Fruit fly (Drosophila melanogaster) whole organism, embryonic: ENCODE results near the gene CG13012.
A peak's percentile ranks its signal among the peaks of the same experiment; 100 is the strongest.

Experiments used
- Atf-2 ChIP-seq: fragments of 200-800 bp; sonication (Bioruptor generic); optimal IDR thresholded peaks from 2 replicates; lab custom pipeline; 2016; ENCODE audit warnings: missing biosample characterization, missing genetic modification characterization
- B-H2 ChIP-seq: fragments of 200-800 bp; sonication (Bioruptor generic); optimal IDR thresholded peaks from 2 replicates; lab custom pipeline; 2018; ENCODE audit warnings: missing biosample characterization, mild to moderate bottlenecking, missing genetic modification characterization
- BtbVII ChIP-seq: fragments of 200-800 bp; sonication (Bioruptor generic); optimal IDR thresholded peaks from 3 replicates; lab custom pipeline; 2017; ENCODE audit warnings: missing biosample characterization, mild to moderate bottlenecking, missing genetic modification characterization
- CG10366 ChIP-seq: fragments of 200-800 bp; sonication (Bioruptor generic); IDR thresholded peaks from 2 replicates; pipeline ENCODE4 v1.3.6; 2022; ENCODE audit warnings: missing biosample characterization, missing genetic modification characterization
- CG13775 ChIP-seq: fragments of 200-800 bp; sonication (Bioruptor generic); optimal IDR thresholded peaks from 3 replicates; lab custom pipeline; 2017; ENCODE audit warnings: missing biosample characterization, mild to moderate bottlenecking, missing genetic modification characterization
- CG14710 ChIP-seq: fragments of 200-800 bp; sonication (Bioruptor generic); optimal IDR thresholded peaks from 3 replicates; lab custom pipeline; 2019; ENCODE audit warnings: missing biosample characterization, mild to moderate bottlenecking, missing genetic modification characterization, moderate library complexity
- CG14860 ChIP-seq: fragments of 200-800 bp; sonication (Bioruptor generic); IDR thresholded peaks from 3 replicates; pipeline ENCODE4 v1.3.6; 2022; ENCODE audit warnings: missing biosample characterization, missing genetic modification characterization; ENCODE audit not compliant: partially characterized antibody
- CG1529 ChIP-seq: fragments of 200-800 bp; sonication (Bioruptor generic); optimal IDR thresholded peaks from 3 replicates; lab custom pipeline; 2018; ENCODE audit warnings: missing biosample characterization, missing genetic modification characterization
- CG15514 ChIP-seq: fragments of 200-800 bp; sonication (Bioruptor generic); optimal IDR thresholded peaks from 3 replicates; lab custom pipeline; 2017; ENCODE audit warnings: missing biosample characterization, missing genetic modification characterization, mild to moderate bottlenecking, moderate library complexity, missing genetic modification reagents
- CG15696 ChIP-seq: fragments of 200-800 bp; sonication (Bioruptor generic); optimal IDR thresholded peaks from 2 replicates; lab custom pipeline; 2019; ENCODE audit warnings: missing biosample characterization, mild to moderate bottlenecking, missing genetic modification characterization, moderate library complexity
- CG17186 ChIP-seq: fragments of 200-800 bp; sonication (Bioruptor generic); optimal IDR thresholded peaks from 3 replicates; lab custom pipeline; 2017; ENCODE audit warnings: missing biosample characterization, missing genetic modification reagents, missing genetic modification characterization
- CG17912 ChIP-seq: fragments of 200-800 bp; sonication (Bioruptor generic); optimal IDR thresholded peaks from 2 replicates; lab custom pipeline; 2018; ENCODE audit warnings: missing biosample characterization, mild to moderate bottlenecking, missing genetic modification characterization
- CG2120 ChIP-seq: fragments of 200-800 bp; sonication (Bioruptor generic); optimal IDR thresholded peaks from 3 replicates; lab custom pipeline; 2016; ENCODE audit warnings: missing biosample characterization, missing genetic modification characterization
- CG2199 ChIP-seq: fragments of 200-800 bp; sonication (Bioruptor generic); IDR thresholded peaks from 3 replicates; pipeline ENCODE4 v1.3.6; 2022; ENCODE audit warnings: missing biosample characterization, missing genetic modification characterization
- CG4730 ChIP-seq: fragments of 200-800 bp; sonication (Bioruptor generic); IDR thresholded peaks from 2 replicates; pipeline ENCODE4 v1.3.6; 2022; ENCODE audit warnings: missing biosample characterization, missing genetic modification characterization
- CG6254 ChIP-seq: fragments of 200-800 bp; sonication (Bioruptor generic); optimal IDR thresholded peaks from 3 replicates; lab custom pipeline; 2017; ENCODE audit warnings: mild to moderate bottlenecking, missing biosample characterization, missing genetic modification reagents, missing genetic modification characterization
- CG8089 ChIP-seq: fragments of 200-800 bp; sonication (Bioruptor generic); optimal IDR thresholded peaks from 3 replicates; lab custom pipeline; 2016; ENCODE audit warnings: missing biosample characterization, missing genetic modification characterization
- CG8478 ChIP-seq: fragments of >200 bp; optimal IDR thresholded peaks from 2 replicates; lab custom pipeline; 2018
- Chrac-16 ChIP-seq: fragments of 200-800 bp; sonication (Bioruptor generic); optimal IDR thresholded peaks from 3 replicates; lab custom pipeline; 2016; ENCODE audit warnings: missing biosample characterization, missing genetic modification characterization
- Dll ChIP-seq: fragments of 200-800 bp; sonication (Bioruptor generic); IDR thresholded peaks from 4 replicates; pipeline ENCODE4 v1.3.6; 2022; ENCODE audit warnings: missing biosample characterization, missing genetic modification characterization; ENCODE audit not compliant: partially characterized antibody
- Eip74EF ChIP-seq, 2 experiments: fragments of 200-800 bp in 1 of 2; fragments of >200 bp in 1 of 2; sonication (Bioruptor generic) in 1 of 2; optimal IDR thresholded peaks; 2 replicates each; lab custom pipeline; 2017 to 2019; ENCODE audit warnings: missing biosample characterization in 2 of 2, missing genetic modification characterization in 2 of 2, mild to moderate bottlenecking in 1 of 2, moderate library complexity in 1 of 2
- Ets65A ChIP-seq: fragments of 200-800 bp; sonication (Bioruptor generic); peaks from one replicate; lab custom pipeline; 2016; ENCODE audit warnings: missing biosample characterization, missing genetic modification characterization
- MESR4 ChIP-seq: fragments of 200-800 bp; sonication (Bioruptor generic); optimal IDR thresholded peaks from 2 replicates; lab custom pipeline; 2018; ENCODE audit warnings: missing biosample characterization, mild to moderate bottlenecking, missing genetic modification characterization, moderate library complexity
- Meics ChIP-seq: fragments of 200-800 bp; sonication (Bioruptor generic); optimal IDR thresholded peaks from 2 replicates; lab custom pipeline; 2017; ENCODE audit warnings: missing biosample characterization, mild to moderate bottlenecking, missing genetic modification characterization
- NC2α ChIP-seq: fragments of 200-800 bp; sonication (Bioruptor generic); optimal IDR thresholded peaks from 2 replicates; lab custom pipeline; 2016; ENCODE audit warnings: missing biosample characterization, missing genetic modification characterization
- Oli ChIP-seq: fragments of 200-800 bp; sonication (Bioruptor generic); optimal IDR thresholded peaks from 2 replicates; lab custom pipeline; 2018; ENCODE audit warnings: missing biosample characterization, mild to moderate bottlenecking, missing genetic modification characterization, moderate library complexity
- Sry-δ ChIP-seq: fragments of 200-800 bp; sonication (Bioruptor generic); optimal IDR thresholded peaks from 2 replicates; lab custom pipeline; 2016; ENCODE audit warnings: missing biosample characterization, missing genetic modification characterization
- ase ChIP-seq: fragments of 200-800 bp; sonication (Bioruptor generic); IDR thresholded peaks from 3 replicates; pipeline ENCODE4 v1.3.6; 2022; ENCODE audit warnings: missing biosample characterization, missing genetic modification characterization
- ato ChIP-seq: fragments of 200-800 bp; sonication (Bioruptor generic); IDR thresholded peaks from 2 replicates; pipeline ENCODE4 v1.3.6; 2022; ENCODE audit warnings: missing biosample characterization, missing genetic modification characterization; ENCODE audit not compliant: partially characterized antibody
- cad ChIP-seq: fragments of >200 bp; optimal IDR thresholded peaks from 2 replicates; lab custom pipeline; 2017; ENCODE audit warnings: missing biosample characterization, missing genetic modification characterization
- caup ChIP-seq: fragments of 200-800 bp; sonication (Bioruptor generic); optimal IDR thresholded peaks from 3 replicates; lab custom pipeline; 2017; ENCODE audit warnings: missing biosample characterization, mild to moderate bottlenecking, missing genetic modification characterization, moderate library complexity; ENCODE audit not compliant: severe bottlenecking
- cg ChIP-seq: fragments of 200-800 bp; sonication (Bioruptor generic); optimal IDR thresholded peaks from 3 replicates; lab custom pipeline; 2019; ENCODE audit warnings: missing biosample characterization, mild to moderate bottlenecking, missing genetic modification characterization, moderate library complexity
- crol ChIP-seq: fragments of 200-800 bp; sonication (Bioruptor generic); IDR thresholded peaks from 2 replicates; pipeline ENCODE4 v1.3.6; 2022; ENCODE audit warnings: missing biosample characterization, missing genetic modification characterization
- da ChIP-seq: fragments of 200-800 bp; sonication (Bioruptor generic); optimal IDR thresholded peaks from 2 replicates; lab custom pipeline; 2016; ENCODE audit warnings: missing biosample characterization, missing genetic modification characterization
- dmrt99B ChIP-seq: fragments of 200-800 bp; sonication (Bioruptor generic); optimal IDR thresholded peaks from 2 replicates; lab custom pipeline; 2018; ENCODE audit warnings: missing biosample characterization, mild to moderate bottlenecking, missing genetic modification characterization, moderate library complexity
- dysf ChIP-seq: fragments of 200-800 bp; sonication (Bioruptor generic); IDR thresholded peaks from 3 replicates; pipeline ENCODE4 v1.3.6; 2022; ENCODE audit warnings: missing biosample characterization, missing genetic modification characterization
- ems ChIP-seq: fragments of 200-800 bp; sonication (Bioruptor generic); optimal IDR thresholded peaks from 3 replicates; lab custom pipeline; 2016; ENCODE audit warnings: missing biosample characterization, missing genetic modification characterization
- kni ChIP-seq: fragments of 200-800 bp; sonication (Bioruptor generic); optimal IDR thresholded peaks from 3 replicates; lab custom pipeline; 2017; ENCODE audit warnings: mild to moderate bottlenecking, missing biosample characterization, missing genetic modification reagents, missing genetic modification characterization
- lola ChIP-seq, 3 experiments: fragments of >200 bp in 2 of 3; fragments of 200-800 bp in 1 of 3; sonication (Bioruptor generic) in 1 of 3; optimal IDR thresholded peaks; 2 replicates each; lab custom pipeline; 2017 to 2019; ENCODE audit warnings: missing biosample characterization in 3 of 3, missing genetic modification characterization in 3 of 3, mild to moderate bottlenecking in 1 of 3, moderate library complexity in 1 of 3
- nmo ChIP-seq: fragments of 200-800 bp; sonication (Bioruptor generic); optimal IDR thresholded peaks from 2 replicates; lab custom pipeline; 2018; ENCODE audit warnings: missing biosample characterization, mild to moderate bottlenecking, missing genetic modification characterization, moderate library complexity
- onecut ChIP-seq: fragments of 200-800 bp; sonication (Bioruptor generic); IDR thresholded peaks from 2 replicates; pipeline ENCODE4 v1.3.6; 2022; ENCODE audit warnings: missing biosample characterization, missing genetic modification characterization
- otp ChIP-seq: fragments of 200-800 bp; sonication (Bioruptor generic); IDR thresholded peaks from 3 replicates; pipeline ENCODE4, ENCODE4 v1.3.6; 2022; ENCODE audit warnings: missing biosample characterization, missing genetic modification characterization
- prd ChIP-seq, 3 experiments: fragments of >200 bp in 2 of 3; fragments of 200-800 bp in 1 of 3; sonication (Bioruptor generic) in 1 of 3; optimal IDR thresholded peaks in 2 of 3; IDR thresholded peaks in 1 of 3; 2 replicates in 2 of 3; 3 replicates in 1 of 3; pipeline versions ENCODE4 v1.3.6 to Lab custom; 2017 to 2022; ENCODE audit warnings: missing biosample characterization in 1 of 3, missing genetic modification characterization in 1 of 3
- schlank ChIP-seq: fragments of 200-800 bp; sonication (Bioruptor generic); optimal IDR thresholded peaks from 2 replicates; lab custom pipeline; 2018; ENCODE audit warnings: missing biosample characterization, mild to moderate bottlenecking, missing genetic modification characterization
- sima ChIP-seq: fragments of 200-800 bp; sonication (Bioruptor generic); optimal IDR thresholded peaks from 2 replicates; lab custom pipeline; 2016; ENCODE audit warnings: missing biosample characterization, missing genetic modification characterization
- tap ChIP-seq: fragments of 200-800 bp; optimal IDR thresholded peaks from 3 replicates; lab custom pipeline; 2019; ENCODE audit warnings: missing biosample characterization, mild to moderate bottlenecking, missing genetic modification characterization, moderate library complexity
- vfl ChIP-seq: fragments of 200-800 bp; sonication (Bioruptor generic); optimal IDR thresholded peaks from 2 replicates; lab custom pipeline; 2016; ENCODE audit warnings: missing biosample characterization, missing genetic modification characterization

Gene CG13012

DNA sequence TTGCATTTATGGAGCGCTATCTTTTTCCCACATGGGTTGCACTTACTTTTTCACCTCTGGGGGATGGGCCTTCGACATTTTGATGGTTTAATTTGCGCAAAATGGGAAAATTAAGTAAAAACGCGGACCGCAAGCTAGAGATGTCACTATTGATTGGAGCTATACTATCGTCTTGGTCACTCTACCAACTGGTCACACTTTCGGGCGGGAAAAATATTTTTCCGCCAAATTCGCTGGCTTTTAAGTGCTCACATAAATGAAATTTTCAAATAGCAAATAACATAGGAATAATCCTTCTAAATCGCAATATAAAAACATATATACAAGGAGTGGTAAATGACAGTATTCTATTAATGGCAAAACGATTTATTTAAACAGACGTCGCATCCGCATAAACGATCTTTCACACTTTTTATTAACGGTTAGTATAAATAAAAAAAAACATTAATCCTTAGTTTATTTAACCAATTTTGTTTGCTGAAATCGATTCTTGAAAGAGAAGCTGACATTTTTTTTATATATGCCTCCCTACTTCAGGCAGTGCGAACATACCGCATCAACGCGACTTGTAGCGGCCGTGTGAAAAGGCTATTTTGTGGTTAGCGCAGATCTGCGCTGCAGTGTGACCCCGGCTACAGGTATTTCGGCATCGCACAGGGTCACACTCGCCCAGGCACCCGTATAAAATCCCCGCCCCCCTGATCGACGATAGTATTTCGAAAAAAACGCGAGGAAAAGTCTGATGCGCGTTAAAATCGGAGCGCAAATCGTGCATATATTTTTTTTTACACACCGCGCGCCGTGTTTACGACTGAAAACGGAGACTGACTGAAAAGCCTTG is 36.1 kb downstream of the CG13012 start, which contains the start of the genes SNRPG and mthl1 (continued):
- peak; percentile 46; the same call in 1 of the 2 replicates for TF ChIP-seq ato (GFP tag; lab: Robert Waterston, UW)
- TF ChIP-seq CG14710, result peak; percentile 100
- peak; percentile 94 for TF ChIP-seq CG17186 (GFP tag; lab: Kevin White, UChicago)
- TF ChIP-seq otp (GFP tag; lab: Robert Waterston, UW), result peak; percentile 88
- peak; percentile 34 for TF ChIP-seq CG8089 (GFP tag; lab: Kevin White, UChicago)
- peak; percentile 72; the same call in 1 of the 3 replicates for TF ChIP-seq CG2199 (GFP tag; lab: Robert Waterston, UW)
- peak; percentile 59 for TF ChIP-seq B-H2 (GFP tag; lab: Kevin White, UChicago)
- TF ChIP-seq da (GFP tag; lab: Kevin White, UChicago), result peak; percentile 43
- peak; percentile 68 for TF ChIP-seq caup (GFP tag; lab: Kevin White, UChicago)
- TF ChIP-seq cg, result no peak
- peak; percentile 81 for TF ChIP-seq CG13775 (GFP tag; lab: Kevin White, UChicago)
- peak; percentile 74 for TF ChIP-seq dmrt99B (tag; lab: Kevin White, UChicago)
- TF ChIP-seq prd (optimal IDR thresholded peaks at IDR 0.05; lab: Kevin White, UChicago), result no peak
- peak; percentile 97 for TF ChIP-seq prd (GFP tag; IDR thresholded peaks at IDR 0.05; lab: Robert Waterston, UW)
- peak; percentile 90 for TF ChIP-seq CG4730 (GFP tag; lab: Robert Waterston, UW)
- TF ChIP-seq Atf-2, result peak; percentile 77
- peak; percentile 57 for TF ChIP-seq nmo (GFP tag; lab: Kevin White, UChicago)
- TF ChIP-seq MESR4, result peak; percentile 34
- no peak for TF ChIP-seq CG6254 (GFP tag; lab: Kevin White, UChicago)
- no peak for TF ChIP-seq kni (GFP tag; lab: Kevin White, UChicago)
- TF ChIP-seq CG15696 (tag; lab: Kevin White, UChicago), result peak; percentile 49
- TF ChIP-seq CG1529 (GFP tag; lab: Kevin White, UChicago), result peak; percentile 21
- TF ChIP-seq CG14860 (GFP tag; lab: Robert Waterston, UW), result peak; percentile 47; the same call in 1 of the 3 replicates
- peak; percentile 71 for TF ChIP-seq CG15514
- TF ChIP-seq cad (GFP tag; lab: Kevin White, UChicago), result no peak
- TF ChIP-seq crol (GFP tag; lab: Robert Waterston, UW), result peak; percentile 75
- no peak for TF ChIP-seq CG8478 (lab: Kevin White, UChicago)
- peak in 1 of 2 experiments; percentile 45 for TF ChIP-seq Eip74EF (GFP tag; optimal IDR thresholded peaks at IDR 0.05; lab: Kevin White, UChicago)
- peak; percentile 49 for TF ChIP-seq CG10366
- peak; percentile 72 for TF ChIP-seq Oli
- TF ChIP-seq CG17912 (GFP tag; lab: Kevin White, UChicago), result no peak
- TF ChIP-seq ase (GFP tag; lab: Robert Waterston, UW), result peak; percentile 94
- peak; percentile 52 for TF ChIP-seq NC2α
- TF ChIP-seq Sry-δ (GFP tag; lab: Kevin White, UChicago), result peak; percentile 85
- no peak; the same call in 1 of the 2 replicates for TF ChIP-seq onecut (GFP tag; lab: Robert Waterston, UW)
- peak; percentile 64 for TF ChIP-seq ems
- TF ChIP-seq CG2120 (GFP tag; lab: Kevin White, UChicago), result peak; percentile 92
- TF ChIP-seq Ets65A (GFP tag; lab: Kevin White, UChicago), result peak; percentile 99
- peak in 2 of 3 experiments; percentile 55 to 74 for TF ChIP-seq lola (GFP tag; optimal IDR thresholded peaks at IDR 0.05; lab: Kevin White, UChicago)
- TF ChIP-seq dysf, result peak; percentile 94
- peak; percentile 87 for TF ChIP-seq Chrac-16 (GFP tag; lab: Kevin White, UChicago)
- TF ChIP-seq BtbVII (GFP tag; lab: Kevin White, UChicago), result no peak
- TF ChIP-seq Meics (GFP tag; lab: Kevin White, UChicago), result peak; percentile 76
- peak; percentile 79 for TF ChIP-seq Dll (GFP tag; lab: Robert Waterston, UW)
- TF ChIP-seq vfl, result peak; percentile 82
- TF ChIP-seq schlank (tag; lab: Kevin White, UChicago), result no peak
- no peak for TF ChIP-seq sima
- TF ChIP-seq tap (tag; lab: Kevin White, UChicago), result no peak
